Fruit fly (Drosophila melanogaster) whole organism, prepupa: Measurements from ENCODE around the gene CG7017.

Source experiments
- CG11294 ChIP-seq: fragments of 200-800 bp; sonication (Bioruptor generic); IDR thresholded peaks from 2 replicates; pipeline ENCODE4 v1.3.6; 2022; ENCODE audit warnings: missing biosample characterization, missing genetic modification characterization
- CG16779 ChIP-seq: fragments of 200-800 bp; sonication (Bioruptor generic); optimal IDR thresholded peaks from 3 replicates; lab custom pipeline; 2017; ENCODE audit warnings: missing biosample characterization, mild to moderate bottlenecking, missing genetic modification characterization
- Met ChIP-seq: fragments of 200-800 bp; sonication (Bioruptor generic); optimal IDR thresholded peaks from 3 replicates; lab custom pipeline; 2016; ENCODE audit warnings: missing biosample characterization, missing genetic modification characterization

DNA sequence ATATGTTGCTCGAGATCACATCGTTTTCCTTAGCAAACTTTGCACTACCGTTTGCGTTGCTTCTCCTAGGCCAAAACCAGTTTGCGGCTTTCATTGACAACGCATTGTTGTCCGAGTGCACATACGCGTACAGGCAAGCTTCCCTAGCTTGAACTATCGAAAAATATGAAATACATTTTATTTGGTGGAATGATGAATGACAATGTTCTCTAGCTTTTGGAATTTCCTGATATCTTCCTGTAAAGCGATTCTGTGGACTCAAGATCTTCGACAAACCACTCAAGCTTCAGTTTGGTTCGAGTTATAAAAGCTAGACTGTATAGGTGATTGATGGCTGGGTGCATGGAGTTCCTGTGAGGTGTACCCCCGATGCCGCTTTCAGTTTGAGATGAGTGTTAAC is 16.0 kb downstream of the CG7017 start:
- TF ChIP-seq CG16779 (peak; percentile 54), CG11294 (GFP tag; lab: Robert Waterston, UW) (peak; percentile 74), Met (GFP tag; lab: Kevin White, UChicago) (no peak)
